Worm (Caenorhabditis elegans) whole organism, L4 larva: ENCODE measurements around the gene Y97E10AR.6.

Source experiments
- F37D6.2 ChIP-seq: sonication (generic microtip); optimal IDR thresholded peaks from 2 replicates; lab custom pipeline; 2016; ENCODE audit warnings: mild to moderate bottlenecking, missing genetic modification characterization, missing compliant biosample characterization
- F44E2.7 ChIP-seq: fragments of 200-800 bp; sonication (Bioruptor generic); IDR thresholded peaks from 2 replicates; pipeline ENCODE4 v2.1.2; 2022; ENCODE audit warnings: missing genetic modification characterization, missing compliant biosample characterization
- R02D3.7 ChIP-seq: fragments of 150-350 bp; sonication (generic microtip); optimal IDR thresholded peaks from 3 replicates; lab custom pipeline; 2014; ENCODE audit warnings: missing biosample characterization, missing genetic modification characterization
- T26A8.4 ChIP-seq: fragments of 200-800 bp; sonication (Bioruptor generic); IDR thresholded peaks from 2 replicates; pipeline ENCODE4 v1.3.6; 2022; ENCODE audit warnings: missing genetic modification characterization, missing compliant biosample characterization
- Y48G9A.11 ChIP-seq: fragments of 200-800 bp; sonication (Bioruptor generic); IDR thresholded peaks from 2 replicates; pipeline ENCODE4 v1.3.6; 2022; ENCODE audit warnings: missing genetic modification reagents, missing genetic modification characterization, missing compliant biosample characterization
- aha-1 ChIP-seq: fragments of 150-350 bp; peaks from one replicate; lab custom pipeline; 2014; ENCODE audit warnings: missing biosample characterization, missing genetic modification characterization
- daf-12 ChIP-seq: fragments of 150-350 bp; optimal IDR thresholded peaks from 2 replicates; lab custom pipeline; 2014; ENCODE audit warnings: missing biosample characterization, missing genetic modification reagents, missing genetic modification characterization
- dmd-6 ChIP-seq: fragments of 200-800 bp; sonication (Bioruptor generic); IDR thresholded peaks from 2 replicates; pipeline ENCODE4 v1.3.6; 2022; ENCODE audit warnings: missing genetic modification reagents, missing genetic modification characterization, missing compliant biosample characterization
- dmd-9 ChIP-seq: fragments of 200-800 bp; sonication (Bioruptor generic); IDR thresholded peaks from 2 replicates; pipeline ENCODE4 v1.3.6; 2022; ENCODE audit warnings: missing genetic modification reagents, missing genetic modification characterization, missing compliant biosample characterization
- duxl-1 ChIP-seq: sonication (generic microtip); optimal IDR thresholded peaks from 2 replicates; lab custom pipeline; 2016; ENCODE audit warnings: mild to moderate bottlenecking, missing genetic modification characterization, moderate library complexity, missing compliant biosample characterization; ENCODE audit not compliant: poor library complexity
- egl-27 ChIP-seq: sonication (generic microtip); optimal IDR thresholded peaks from 3 replicates; lab custom pipeline; 2017; ENCODE audit warnings: missing biosample characterization, missing genetic modification reagents, missing genetic modification characterization
- gei-8 ChIP-seq: fragments of 200-800 bp; sonication (Bioruptor generic); optimal IDR thresholded peaks from 2 replicates; lab custom pipeline; 2018; ENCODE audit warnings: mild to moderate bottlenecking, missing genetic modification characterization, missing compliant biosample characterization
- hlh-30 ChIP-seq: sonication (generic microtip); optimal IDR thresholded peaks from 2 replicates; lab custom pipeline; 2017; ENCODE audit warnings: antibody characterized with exemption, mild to moderate bottlenecking, missing genetic modification characterization, missing compliant biosample characterization; ENCODE audit not compliant: insufficient read depth
- hmg-1.1 ChIP-seq: fragments of 200-800 bp; sonication (Bioruptor generic); IDR thresholded peaks from 2 replicates; pipeline ENCODE4 v1.3.6; 2022; ENCODE audit warnings: missing genetic modification reagents, missing genetic modification characterization, missing compliant biosample characterization
- lin-1 ChIP-seq: fragments of 200-800 bp; sonication (Bioruptor generic); IDR thresholded peaks from 2 replicates; pipeline ENCODE4 v1.3.6; 2022; ENCODE audit warnings: missing genetic modification reagents, missing genetic modification characterization, missing compliant biosample characterization
- lin-13 ChIP-seq: fragments of 150-350 bp; optimal IDR thresholded peaks from 2 replicates; lab custom pipeline; 2014; ENCODE audit warnings: missing biosample characterization, missing genetic modification reagents, missing genetic modification characterization
- lin-38 ChIP-seq: fragments of 200-800 bp; sonication (Bioruptor generic); IDR thresholded peaks from 2 replicates; pipeline ENCODE4 v1.3.6; 2022; ENCODE audit warnings: missing genetic modification reagents, missing genetic modification characterization, missing compliant biosample characterization
- lin-39 ChIP-seq: fragments of 150-350 bp; optimal IDR thresholded peaks from 2 replicates; lab custom pipeline; 2014; ENCODE audit warnings: missing biosample characterization, missing genetic modification reagents, missing genetic modification characterization
- mdl-1 ChIP-seq, 2 experiments: fragments of 150-350 bp in 1 of 2; sonication (generic microtip) in 1 of 2; optimal IDR thresholded peaks; 2 replicates each; lab custom pipeline; 2014 to 2017; ENCODE audit warnings: missing biosample characterization in 2 of 2, missing genetic modification characterization in 2 of 2
- mdt-29 ChIP-seq: fragments of 200-800 bp; sonication (Bioruptor generic); IDR thresholded peaks from 2 replicates; pipeline ENCODE4 v1.3.6; 2022; ENCODE audit warnings: missing genetic modification reagents, missing genetic modification characterization, missing compliant biosample characterization
- mxl-3 ChIP-seq: fragments of 200-800 bp; sonication (Bioruptor generic); optimal IDR thresholded peaks from 2 replicates; lab custom pipeline; 2018; ENCODE audit warnings: mild to moderate bottlenecking, missing genetic modification characterization, missing compliant biosample characterization
- nhr-102 ChIP-seq: sonication (generic microtip); optimal IDR thresholded peaks from 2 replicates; lab custom pipeline; 2016; ENCODE audit warnings: mild to moderate bottlenecking, missing genetic modification characterization, moderate library complexity, missing compliant biosample characterization
- nhr-111 ChIP-seq: fragments of 200-800 bp; sonication (Bioruptor generic); optimal IDR thresholded peaks from 2 replicates; lab custom pipeline; 2018; ENCODE audit warnings: mild to moderate bottlenecking, missing genetic modification characterization, missing compliant biosample characterization
- nhr-41 ChIP-seq: fragments of 200-800 bp; sonication (Bioruptor generic); IDR thresholded peaks from 2 replicates; pipeline ENCODE4 v1.3.6; 2022; ENCODE audit warnings: missing genetic modification reagents, missing genetic modification characterization, missing compliant biosample characterization
- nhr-48 ChIP-seq: sonication (generic microtip); optimal IDR thresholded peaks from 2 replicates; lab custom pipeline; 2016; ENCODE audit warnings: mild to moderate bottlenecking, missing genetic modification characterization, missing compliant biosample characterization
- nhr-76 ChIP-seq: fragments of 150-350 bp; optimal IDR thresholded peaks from 2 replicates; lab custom pipeline; 2014; ENCODE audit warnings: missing biosample characterization, missing genetic modification characterization
- nhr-77 ChIP-seq: fragments of 150-350 bp; optimal IDR thresholded peaks from 2 replicates; lab custom pipeline; 2014; ENCODE audit warnings: missing biosample characterization, missing genetic modification characterization
- set-16 ChIP-seq: fragments of 200-800 bp; sonication (Bioruptor generic); IDR thresholded peaks from 2 replicates; pipeline ENCODE4 v1.3.6; 2022; ENCODE audit warnings: missing genetic modification reagents, missing genetic modification characterization, missing compliant biosample characterization
- snpc-1.2 ChIP-seq: fragments of 200-800 bp; sonication (Bioruptor generic); IDR thresholded peaks from 2 replicates; pipeline ENCODE4 v1.3.6; 2022; ENCODE audit warnings: missing genetic modification reagents, missing genetic modification characterization, missing compliant biosample characterization
- spr-3 ChIP-seq: fragments of 200-800 bp; sonication (Bioruptor generic); optimal IDR thresholded peaks from 2 replicates; lab custom pipeline; 2018; ENCODE audit warnings: mild to moderate bottlenecking, missing genetic modification characterization, missing compliant biosample characterization
- unc-130 ChIP-seq: sonication (generic microtip); optimal IDR thresholded peaks from 2 replicates; lab custom pipeline; 2016; ENCODE audit warnings: missing genetic modification reagents, missing genetic modification characterization, missing compliant biosample characterization
- unc-62 ChIP-seq, 3 experiments: fragments of 150-350 bp in 1 of 3; sonication (generic microtip); optimal IDR thresholded peaks in 2 of 3; peaks in 1 of 3; 1 replicate in 1 of 3; 2 replicates in 2 of 3; lab custom pipeline; 2014 to 2017; ENCODE audit warnings: missing biosample characterization in 3 of 3, missing genetic modification characterization in 3 of 3, missing genetic modification reagents in 3 of 3, missing genotype in 1 of 3
- zag-1 ChIP-seq: fragments of 150-350 bp; optimal IDR thresholded peaks from 2 replicates; lab custom pipeline; 2014; ENCODE audit warnings: missing biosample characterization, missing genetic modification characterization
- zip-11 ChIP-seq: fragments of 200-800 bp; sonication (Bioruptor generic); IDR thresholded peaks from 2 replicates; pipeline ENCODE4 v1.3.6; 2022; ENCODE audit warnings: missing genetic modification characterization, missing compliant biosample characterization
- ztf-7 ChIP-seq: fragments of 150-350 bp; optimal IDR thresholded peaks from 2 replicates; lab custom pipeline; 2014; ENCODE audit warnings: missing biosample characterization, missing genetic modification characterization

The Y97E10AR.6 gene

DNA sequence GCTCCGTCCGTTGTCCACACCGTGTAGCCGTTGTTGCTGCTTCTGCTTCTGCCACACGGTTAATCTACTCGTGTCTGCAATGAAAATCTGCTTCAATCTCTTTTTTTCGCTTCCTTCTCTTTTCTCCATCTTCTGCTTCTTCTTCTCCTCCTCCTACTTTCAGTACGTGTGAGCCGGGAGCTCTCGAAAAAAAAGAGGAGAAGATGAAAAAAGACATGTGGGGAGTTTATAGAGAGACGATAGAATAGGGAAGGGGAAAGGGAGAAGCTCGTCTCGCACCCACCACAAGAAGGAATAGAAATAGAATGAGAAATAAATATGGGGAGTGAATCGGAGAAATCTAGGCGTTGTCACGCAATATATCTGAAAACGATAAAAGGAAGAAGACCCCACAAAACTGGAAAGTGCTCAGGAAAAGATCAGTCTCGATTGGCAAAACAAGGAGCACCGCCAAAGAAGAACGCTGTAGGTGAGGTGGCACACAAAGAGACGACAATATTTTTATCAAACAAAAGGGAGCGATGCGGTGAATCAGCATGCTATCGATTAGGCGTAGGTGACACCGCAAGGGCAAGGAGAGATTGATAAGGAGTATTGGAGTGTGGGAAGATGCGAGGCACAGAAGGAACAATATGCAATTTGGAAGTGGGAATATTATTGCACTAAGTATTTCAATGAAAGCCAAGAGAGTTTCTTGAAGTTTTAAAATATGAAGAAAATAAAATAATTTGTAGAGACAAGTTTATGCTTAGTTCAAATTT is 35.9 kb downstream of the Y97E10AR.6 start, which contains the start of gene let-413 (continued):
- TF ChIP-seq zag-1 (tag; lab: Kevin White, UChicago) (no peak), nhr-76 (tag; lab: Kevin White, UChicago) (no peak), hmg-1.1 (GFP tag; lab: Robert Waterston, UW) (no peak), dmd-9 (GFP tag; lab: Robert Waterston, UW) (no peak), mdl-1 (tag; optimal IDR thresholded peaks at IDR 0.05; lab: Kevin White, UChicago) (no peak), nhr-102 (tag; lab: Kevin White, UChicago) (no peak), lin-38 (no peak), aha-1 (tag; lab: Kevin White, UChicago) (peak; percentile 90), set-16 (no peak), F37D6.2 (tag; lab: Kevin White, UChicago) (no peak), lin-1 (GFP tag; lab: Robert Waterston, UW) (no peak), daf-12 (tag; lab: Kevin White, UChicago) (no peak), dmd-6 (GFP tag; lab: Robert Waterston, UW) (peak; percentile 28; the same call in 1 of the 2 replicates)

DNA sequence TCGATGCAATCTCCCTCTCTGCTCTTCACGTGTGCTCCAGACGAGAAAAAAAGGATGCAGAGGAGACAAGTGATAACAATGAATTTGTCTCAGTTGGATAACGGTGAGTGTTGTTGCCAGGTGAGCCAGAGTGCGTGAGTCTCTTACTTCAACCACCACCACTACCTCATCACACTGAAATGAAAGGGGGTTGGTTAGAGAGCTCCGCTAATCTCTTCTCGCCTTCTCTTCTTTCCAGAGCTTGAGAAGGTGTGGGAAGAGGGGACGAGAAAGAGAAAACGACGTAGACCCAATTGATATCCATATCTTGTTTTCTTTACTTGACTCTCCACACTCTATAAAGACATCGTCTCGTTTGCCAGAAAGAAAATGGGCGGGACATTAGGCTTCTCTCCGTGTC is 42.4 kb downstream of the Y97E10AR.6 start:
- no peak for TF ChIP-seq zip-11 (GFP tag; lab: Robert Waterston, UW)
- TF ChIP-seq gei-8 = no peak
- peak; percentile 94 for TF ChIP-seq aha-1 (tag; lab: Kevin White, UChicago)
- TF ChIP-seq nhr-77 (tag; lab: Kevin White, UChicago) = no peak
- peak in 1 of 2 experiments; percentile 86 for TF ChIP-seq unc-62 (GFP tag; optimal IDR thresholded peaks at IDR 0.05 in 1 of 2; lab: Kevin White, UChicago)
- no peak for TF ChIP-seq unc-62 (tag; optimal IDR thresholded peaks at IDR 0.05; lab: Kevin White, UChicago)
- TF ChIP-seq spr-3 = no peak
- TF ChIP-seq F44E2.7 (GFP tag; lab: Robert Waterston, UW) = no peak

DNA sequence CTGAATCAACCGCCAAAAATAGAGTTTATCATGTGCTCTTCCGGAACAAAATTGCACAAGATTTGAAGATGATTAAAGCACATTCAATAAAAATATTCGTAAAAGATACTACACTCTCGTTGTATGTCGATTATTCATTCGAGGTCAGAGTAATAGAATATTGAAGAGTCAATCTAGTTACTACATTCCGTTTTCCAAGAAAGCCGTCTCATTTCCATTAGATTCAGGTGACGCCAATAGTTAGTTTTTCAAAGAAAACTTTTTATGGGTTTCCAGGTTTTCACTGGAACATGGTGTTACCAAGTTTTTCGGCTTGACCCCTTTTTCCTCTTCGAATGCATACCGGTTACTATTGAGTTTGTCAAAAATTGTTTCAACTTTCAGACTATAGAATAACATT is 43.2 kb downstream of the Y97E10AR.6 start:
- TF ChIP-seq ztf-7 (tag; lab: Kevin White, UChicago) (no peak), zip-11 (GFP tag; lab: Robert Waterston, UW) (no peak), lin-38 (no peak), snpc-1.2 (GFP tag; lab: Robert Waterston, UW) (no peak), lin-39 (tag; lab: Kevin White, UChicago) (no peak), lin-13 (GFP tag; lab: Kevin White, UChicago) (no peak), hlh-30 (no peak), T26A8.4 (GFP tag; lab: Robert Waterston, UW) (no peak)

DNA sequence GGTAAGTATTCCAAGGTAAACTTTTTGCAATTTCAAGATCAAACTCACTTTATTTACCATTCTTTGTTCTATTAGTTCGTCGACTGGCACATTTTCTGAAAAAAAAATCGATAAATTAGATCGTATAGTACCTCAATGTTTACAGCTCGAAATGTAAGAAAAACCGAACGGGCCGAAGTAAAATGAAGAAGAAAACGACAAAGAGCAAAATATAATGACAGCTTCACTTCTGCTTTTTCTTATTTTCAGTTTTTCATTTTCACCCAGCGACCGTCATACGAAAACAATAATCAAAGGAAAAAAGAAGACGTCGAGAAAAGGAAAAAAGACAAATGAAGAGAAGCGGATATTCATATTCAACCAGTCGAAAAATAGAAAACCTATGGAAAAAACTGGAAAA is 44.6 kb downstream of the Y97E10AR.6 start, which contains the start of gene che-7:
che-7 (minus strand) TSS at position 101 of the 400 bp plus-strand sequence.
- no peak for TF ChIP-seq mxl-3 (GFP tag; lab: Kevin White, UChicago)
- no peak for TF ChIP-seq R02D3.7 (tag; lab: Kevin White, UChicago)
- no peak for TF ChIP-seq lin-13 (GFP tag; lab: Kevin White, UChicago)
- no peak for TF ChIP-seq unc-130 (GFP tag; lab: Kevin White, UChicago)
- TF ChIP-seq nhr-41 (GFP tag; lab: Robert Waterston, UW) = no peak
- no peak for TF ChIP-seq nhr-111 (GFP tag; lab: Kevin White, UChicago)
- no peak for TF ChIP-seq Y48G9A.11 (GFP tag; lab: Robert Waterston, UW)
- TF ChIP-seq duxl-1 (tag; lab: Kevin White, UChicago) = no peak
- TF ChIP-seq nhr-48 (tag; lab: Kevin White, UChicago) = no peak
- TF ChIP-seq mdt-29 (GFP tag; lab: Robert Waterston, UW) = no peak
- no peak for TF ChIP-seq egl-27
- TF ChIP-seq gei-8 = no peak
- TF ChIP-seq, all 104 proteins: peak for 0
